Worm (Caenorhabditis elegans) whole organism, young adult: ENCODE results near the gene C16B8.4.

ENCODE experiments used
- C17E4.6 ChIP-seq: fragments of 200-800 bp; sonication (Bioruptor generic); IDR thresholded peaks from 2 replicates; pipeline ENCODE4 v1.3.6; 2022; ENCODE audit warnings: missing genetic modification reagents, missing genetic modification characterization, missing compliant biosample characterization
- Y56A3A.18 ChIP-seq: fragments of 200-800 bp; sonication (Bioruptor generic); IDR thresholded peaks from 2 replicates; pipeline ENCODE4 v1.3.6; 2022; ENCODE audit warnings: missing genetic modification reagents, missing genetic modification characterization, missing compliant biosample characterization
- ama-1 ChIP-seq, 3 experiments: fragments of 150-350 bp in 1 of 3; sonication (generic microtip) in 2 of 3; optimal IDR thresholded peaks; 2 replicates each; lab custom pipeline; 2014 to 2018; ENCODE audit warnings: missing biosample characterization in 2 of 3, missing genetic modification characterization in 2 of 3, missing genetic modification reagents in 2 of 3
- ceh-40 ChIP-seq: fragments of 200-800 bp; sonication (Bioruptor generic); IDR thresholded peaks from 2 replicates; pipeline ENCODE4 v1.3.6; 2022; ENCODE audit warnings: missing genetic modification characterization, missing compliant biosample characterization
- madf-6 ChIP-seq: fragments of 200-800 bp; sonication (Bioruptor generic); IDR thresholded peaks from 2 replicates; pipeline ENCODE4 v1.3.6; 2022; ENCODE audit warnings: missing genetic modification reagents, missing genetic modification characterization, missing compliant biosample characterization
- nfya-2 ChIP-seq: fragments of 200-800 bp; sonication (Bioruptor generic); IDR thresholded peaks from 2 replicates; pipeline ENCODE4 v1.3.6; 2022; ENCODE audit warnings: missing genetic modification reagents, missing genetic modification characterization, missing compliant biosample characterization
- nhr-120 ChIP-seq: fragments of 200-800 bp; sonication (Bioruptor generic); IDR thresholded peaks from 2 replicates; pipeline ENCODE4 v1.3.6; 2022; ENCODE audit warnings: missing genetic modification characterization, missing compliant biosample characterization
- nhr-80 ChIP-seq: sonication (generic microtip); optimal IDR thresholded peaks from 2 replicates; lab custom pipeline; 2016; ENCODE audit warnings: missing genetic modification characterization, missing compliant biosample characterization
- sdz-38 ChIP-seq: sonication (generic microtip); optimal IDR thresholded peaks from 2 replicates; lab custom pipeline; 2016; ENCODE audit warnings: missing genotype, missing genetic modification characterization, missing compliant biosample characterization
- somi-1 ChIP-seq: fragments of 200-800 bp; sonication (Bioruptor generic); optimal IDR thresholded peaks from 2 replicates; lab custom pipeline; 2018; ENCODE audit warnings: mild to moderate bottlenecking, missing genetic modification characterization, missing compliant biosample characterization
- sptf-2 ChIP-seq: fragments of 200-800 bp; sonication (Bioruptor generic); optimal IDR thresholded peaks from 2 replicates; lab custom pipeline; 2018; ENCODE audit warnings: mild to moderate bottlenecking, missing genetic modification characterization, missing compliant biosample characterization
- unc-62 ChIP-seq: fragments of 150-350 bp; optimal IDR thresholded peaks from 2 replicates; lab custom pipeline; 2014; ENCODE audit warnings: missing biosample characterization, missing genetic modification reagents, missing genetic modification characterization

ce11 chrX:3979146-3979545 is 5.7 kb upstream of the C16B8.4 start:
- no peak for TF ChIP-seq sdz-38 (tag; lab: Kevin White, UChicago)
- TF ChIP-seq madf-6 = no peak
- no peak for TF ChIP-seq nhr-120 (GFP tag; lab: Robert Waterston, UW)
- TF ChIP-seq nhr-80 (tag; lab: Kevin White, UChicago) = no peak
- no peak for TF ChIP-seq ama-1 (optimal IDR thresholded peaks at IDR 0.05; lab: Kevin White, UChicago)
- no peak for TF ChIP-seq ama-1 (GFP tag; optimal IDR thresholded peaks at IDR 0.05; lab: Kevin White, UChicago)
- TF ChIP-seq nfya-2 (GFP tag; lab: Robert Waterston, UW) = no peak
- TF ChIP-seq Y56A3A.18 (GFP tag; lab: Robert Waterston, UW) = no peak
- TF ChIP-seq C17E4.6 = no peak
- TF ChIP-seq unc-62 = no peak
- no peak for TF ChIP-seq ceh-40 (GFP tag; lab: Robert Waterston, UW)
- TF ChIP-seq sptf-2 (GFP tag; lab: Kevin White, UChicago) = no peak
- TF ChIP-seq somi-1 (GFP tag; lab: Kevin White, UChicago) = no peak
